Fruit fly (Drosophila melanogaster): Measurements from ENCODE around the gene CG33303.

The CG33303 gene

DNA sequence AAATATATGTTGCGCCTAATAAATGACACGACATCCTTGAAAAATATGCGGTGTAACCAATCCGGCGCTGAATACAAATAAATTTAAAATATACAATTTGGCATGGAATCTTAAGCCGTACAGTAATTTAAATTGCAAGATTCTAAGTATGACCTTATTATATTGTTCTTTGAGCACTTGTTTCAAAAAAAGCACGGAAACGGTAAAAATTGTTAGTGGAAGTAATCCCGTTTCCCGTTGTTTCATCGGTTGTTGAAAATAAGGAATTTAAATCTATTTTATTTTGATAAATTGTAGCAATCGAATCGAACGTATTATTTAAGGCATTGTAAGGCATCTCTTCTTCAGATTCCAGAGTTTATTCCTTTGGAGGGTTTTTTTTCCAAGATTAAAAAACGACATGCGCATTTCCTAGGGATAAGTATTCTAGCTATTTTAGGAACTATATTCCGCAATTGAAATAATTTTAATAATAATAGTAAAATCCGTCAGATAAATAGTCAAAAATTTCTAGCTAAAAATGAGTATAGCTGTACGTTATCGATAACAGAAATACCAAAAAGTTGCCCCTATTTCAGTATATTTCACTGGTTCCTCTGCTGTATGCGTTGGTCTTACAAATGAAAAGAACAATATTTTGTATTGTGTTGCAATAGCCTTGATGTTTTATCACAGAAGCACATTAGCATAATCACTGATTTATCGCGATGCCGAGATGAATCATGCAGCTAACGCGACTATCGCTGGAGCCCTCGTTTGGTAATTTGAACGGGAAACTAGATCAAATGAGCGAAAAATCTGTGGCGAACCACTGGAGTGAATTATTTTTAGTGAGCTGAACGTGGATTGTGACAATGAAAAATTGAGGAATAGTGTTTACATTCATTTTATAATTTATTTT, 42.2 kb downstream of the CG33303 start, which contains the start of gene GATAd (continued):
- TF ChIP-seq en (GFP tag; optimal IDR thresholded peaks at IDR 0.05) (no peak), ab (GFP tag; optimal IDR thresholded peaks at IDR 0.05) (no peak), z (GFP tag; IDR thresholded peaks at IDR 0.05) (no peak), CG2116 (GFP tag; optimal IDR thresholded peaks at IDR 0.05) (peak; percentile 25), Stat92E (GFP tag; optimal IDR thresholded peaks at IDR 0.05) (peak in 1 of 3 experiments; percentile 44), tup (GFP tag; optimal IDR thresholded peaks at IDR 0.05) (no peak), HLH4C (GFP tag; IDR thresholded peaks at IDR 0.05; ENCODE audit: partially characterized antibody) (no peak), chinmo (GFP tag; IDR thresholded peaks at IDR 0.05; ENCODE audit: partially characterized antibody) (peak; percentile 74; the same call in 1 of the 4 replicates), CG2120 (GFP tag; optimal IDR thresholded peaks at IDR 0.05) (peak; percentile 9), HmgZ (tag; optimal IDR thresholded peaks at IDR 0.05) (peak; percentile 51), CG2202 (tag; optimal IDR thresholded peaks at IDR 0.05) (no peak), CG10431 (GFP tag; optimal IDR thresholded peaks at IDR 0.05) (no peak), dysf (GFP tag; IDR thresholded peaks at IDR 0.05) (no peak), CG17829 (tag; optimal IDR thresholded peaks at IDR 0.05) (peak; percentile 43), Kr (GFP tag; optimal IDR thresholded peaks at IDR 0.05) (no peak), CG30020 (tag; optimal IDR thresholded peaks at IDR 0.05) (peak; percentile 95), kni (GFP tag; optimal IDR thresholded peaks at IDR 0.05) (peak; percentile 99), CG31365 (tag; optimal IDR thresholded peaks at IDR 0.05) (no peak), Dll (GFP tag; IDR thresholded peaks at IDR 0.05; ENCODE audit: partially characterized antibody) (no peak), exex (tag; optimal IDR thresholded peaks at IDR 0.05) (peak; percentile 18), Fer3 (tag; optimal IDR thresholded peaks at IDR 0.05) (no peak), CG4404 (GFP tag; IDR thresholded peaks at IDR 0.05) (no peak), CG12104 (GFP tag; optimal IDR thresholded peaks at IDR 0.05) (no peak), nmo (GFP tag; optimal IDR thresholded peaks at IDR 0.05) (peak; percentile 25), Bgb (GFP tag; IDR thresholded peaks at IDR 0.05; ENCODE audit: partially characterized antibody) (0 out of 2 replicates have a peak, but pooled peaks have one; percentile 26), Dad (GFP tag; optimal IDR thresholded peaks at IDR 0.05) (no peak), ase (GFP tag; IDR thresholded peaks at IDR 0.05) (no peak), CG10267 (tag; optimal IDR thresholded peaks at IDR 0.05) (peak; percentile 33), CG11085 (GFP tag; IDR thresholded peaks at IDR 0.05) (no peak), grau (tag; optimal IDR thresholded peaks at IDR 0.05) (peak; percentile 19), slou (GFP tag; optimal IDR thresholded peaks at IDR 0.05) (no peak), dpn (GFP tag; optimal IDR thresholded peaks at IDR 0.05) (peak in 1 of 2 experiments; percentile 23), tx (GFP tag; optimal IDR thresholded peaks at IDR 0.05) (no peak), NFAT (GFP tag; IDR thresholded peaks at IDR 0.05) (no peak), CG7963 (GFP tag; IDR thresholded peaks at IDR 0.05; ENCODE audit: partially characterized antibody) (0 out of 3 replicates have a peak, but pooled peaks have one; percentile 13), CG11504 (tag; optimal IDR thresholded peaks at IDR 0.05) (no peak), vnd (GFP tag; IDR thresholded peaks at IDR 0.05; ENCODE audit: partially characterized antibody) (no peak), CG15514 (GFP tag; optimal IDR thresholded peaks at IDR 0.05) (peak; percentile 99), mam (GFP tag; optimal IDR thresholded peaks at IDR 0.05) (peak; percentile 14), ara (GFP tag; IDR thresholded peaks at IDR 0.05) (no peak), CG4617 (GFP tag; optimal IDR thresholded peaks at IDR 0.05; ENCODE audit: borderline replicate concordance) (peak; percentile 77), lilli (GFP tag; optimal IDR thresholded peaks at IDR 0.05) (peak; percentile 16), oc (tag; optimal IDR thresholded peaks at IDR 0.05) (no peak), amos (GFP tag; IDR thresholded peaks at IDR 0.05; ENCODE audit: partially characterized antibody) (no peak; the same call in 1 of the 2 replicates), ftz-f1 (GFP tag; optimal IDR thresholded peaks at IDR 0.05) (peak; percentile 61), fru (optimal IDR thresholded peaks at IDR 0.05) (no peak), CG12236 (GFP tag; optimal IDR thresholded peaks at IDR 0.05) (no peak), YL-1 (GFP tag; optimal IDR thresholded peaks at IDR 0.05) (peak; percentile 16)

Measured in whole organism, embryonic.